Worm (Caenorhabditis elegans) whole organism, young adult: ENCODE measurements around the gene Y41C4A.6.

ENCODE experiments used
- B0019.2 ChIP-seq: fragments of 200-800 bp; sonication (Bioruptor generic); conservative IDR thresholded peaks from 2 replicates; pipeline ENCODE4 v1.3.6; 2022; ENCODE audit warnings: missing genetic modification reagents, missing genetic modification characterization, missing compliant biosample characterization
- B0261.1 ChIP-seq: sonication (generic microtip); optimal IDR thresholded peaks from 2 replicates; lab custom pipeline; 2016; ENCODE audit warnings: mild to moderate bottlenecking, missing genetic modification characterization, moderate library complexity, missing compliant biosample characterization
- C06A6.2 ChIP-seq: fragments of 200-800 bp; sonication (Bioruptor generic); conservative IDR thresholded peaks from 2 replicates; pipeline ENCODE4 v1.3.6; 2022; ENCODE audit warnings: missing genetic modification characterization, missing compliant biosample characterization
- F22D6.2 ChIP-seq: sonication (generic microtip); optimal IDR thresholded peaks from 2 replicates; lab custom pipeline; 2016; ENCODE audit warnings: mild to moderate bottlenecking, missing genetic modification characterization, missing compliant biosample characterization
- F37B4.10 ChIP-seq: fragments of 200-800 bp; sonication (Bioruptor generic); IDR thresholded peaks from 2 replicates; pipeline ENCODE4 v1.3.6; 2022; ENCODE audit warnings: missing genetic modification characterization, missing compliant biosample characterization
- F49E8.2 ChIP-seq: sonication (generic microtip); optimal IDR thresholded peaks from 3 replicates; lab custom pipeline; 2017; ENCODE audit warnings: missing genetic modification characterization, mild to moderate bottlenecking, missing compliant biosample characterization, antibody characterized with exemption, moderate library complexity; ENCODE audit not compliant: insufficient read depth
- F55B11.4 ChIP-seq: sonication (generic microtip); optimal IDR thresholded peaks from 2 replicates; lab custom pipeline; 2016; ENCODE audit warnings: missing compliant biosample characterization, missing genetic modification characterization, borderline replicate concordance; ENCODE audit not compliant: insufficient read depth
- K11D2.4 ChIP-seq: fragments of 200-800 bp; sonication (Bioruptor generic); IDR thresholded peaks from 2 replicates; pipeline ENCODE4 v1.3.6; 2022; ENCODE audit warnings: missing genetic modification reagents, missing genetic modification characterization, missing compliant biosample characterization
- T26A5.8 ChIP-seq: sonication (generic microtip); optimal IDR thresholded peaks from 2 replicates; lab custom pipeline; 2016; ENCODE audit warnings: missing genetic modification characterization, missing compliant biosample characterization
- Y53F4B.3 ChIP-seq: fragments of 200-800 bp; sonication (Bioruptor generic); IDR thresholded peaks from 2 replicates; pipeline ENCODE4 v1.3.6; 2022; ENCODE audit warnings: missing genetic modification reagents, missing genetic modification characterization, missing compliant biosample characterization
- Y53G8AR.9 ChIP-seq: fragments of 200-800 bp; sonication (Bioruptor generic); conservative IDR thresholded peaks from 2 replicates; pipeline ENCODE4 v1.3.6; 2022; ENCODE audit warnings: missing genetic modification reagents, missing genetic modification characterization, missing compliant biosample characterization
- Y95B8A.8 ChIP-seq: fragments of 200-800 bp; sonication (Bioruptor generic); IDR thresholded peaks from 2 replicates; pipeline ENCODE4 v1.3.6; 2022; ENCODE audit warnings: missing genetic modification reagents, missing genetic modification characterization, missing compliant biosample characterization
- ZK185.1 ChIP-seq: sonication (generic microtip); optimal IDR thresholded peaks from 2 replicates; lab custom pipeline; 2016; ENCODE audit warnings: mild to moderate bottlenecking, missing genetic modification characterization, missing compliant biosample characterization; ENCODE audit not compliant: poor library complexity, severe bottlenecking
- aptf-3 ChIP-seq: fragments of 200-800 bp; sonication (Bioruptor generic); IDR thresholded peaks from 2 replicates; pipeline ENCODE4 v1.3.6; 2022; ENCODE audit warnings: missing genetic modification characterization, missing compliant biosample characterization
- athp-1 ChIP-seq: sonication (generic microtip); optimal IDR thresholded peaks from 2 replicates; lab custom pipeline; 2017; ENCODE audit warnings: mild to moderate bottlenecking, missing genetic modification characterization, missing compliant biosample characterization
- bed-1 ChIP-seq: fragments of 200-800 bp; sonication (Bioruptor generic); IDR thresholded peaks from 2 replicates; pipeline ENCODE4 v1.3.6; 2022; ENCODE audit warnings: missing genetic modification reagents, missing genetic modification characterization, missing compliant biosample characterization
- ceh-100 ChIP-seq: fragments of 200-800 bp; sonication (Bioruptor generic); IDR thresholded peaks from 2 replicates; pipeline ENCODE4 v1.3.6; 2022; ENCODE audit warnings: missing genetic modification reagents, missing genetic modification characterization, missing compliant biosample characterization
- ceh-58 ChIP-seq: fragments of 200-800 bp; sonication (Bioruptor generic); IDR thresholded peaks from 2 replicates; pipeline ENCODE4 v1.3.6; 2022; ENCODE audit warnings: missing genetic modification characterization, missing compliant biosample characterization
- ceh-79 ChIP-seq: sonication (generic microtip); optimal IDR thresholded peaks from 2 replicates; lab custom pipeline; 2017; ENCODE audit warnings: mild to moderate bottlenecking, missing genetic modification characterization, missing compliant biosample characterization
- ceh-91 ChIP-seq: fragments of 200-800 bp; sonication (Bioruptor generic); IDR thresholded peaks from 2 replicates; pipeline ENCODE4 v1.3.6; 2022; ENCODE audit warnings: missing genetic modification reagents, missing genetic modification characterization, missing compliant biosample characterization
- gei-17 ChIP-seq: fragments of 200-800 bp; sonication (Bioruptor generic); optimal IDR thresholded peaks from 2 replicates; lab custom pipeline; 2018; ENCODE audit warnings: mild to moderate bottlenecking, missing genetic modification characterization, missing compliant biosample characterization
- hlh-26 ChIP-seq: fragments of 200-800 bp; sonication (Bioruptor generic); conservative IDR thresholded peaks from 2 replicates; pipeline ENCODE4 v1.3.6; 2022; ENCODE audit warnings: missing genetic modification reagents, missing genetic modification characterization, missing compliant biosample characterization
- hrde-1 ChIP-seq: sonication (generic microtip); optimal IDR thresholded peaks from 2 replicates; lab custom pipeline; 2016; ENCODE audit warnings: missing genetic modification characterization, mild to moderate bottlenecking, missing compliant biosample characterization, moderate library complexity, missing genotype, missing genetic modification reagents, borderline replicate concordance
- lin-40 ChIP-seq: sonication (generic microtip); optimal IDR thresholded peaks from 2 replicates; lab custom pipeline; 2016; ENCODE audit warnings: missing genetic modification characterization, mild to moderate bottlenecking, missing compliant biosample characterization, missing genotype, missing genetic modification reagents
- lsl-1 ChIP-seq: fragments of 200-800 bp; sonication (Bioruptor generic); optimal IDR thresholded peaks from 2 replicates; lab custom pipeline; 2018; ENCODE audit warnings: mild to moderate bottlenecking, missing genetic modification characterization, moderate library complexity, missing compliant biosample characterization
- madf-6 ChIP-seq: fragments of 200-800 bp; sonication (Bioruptor generic); IDR thresholded peaks from 2 replicates; pipeline ENCODE4 v1.3.6; 2022; ENCODE audit warnings: missing genetic modification reagents, missing genetic modification characterization, missing compliant biosample characterization
- madf-8 ChIP-seq: fragments of 200-800 bp; sonication (Bioruptor generic); conservative IDR thresholded peaks from 2 replicates; pipeline ENCODE4 v1.3.6; 2022; ENCODE audit warnings: missing genetic modification reagents, missing genetic modification characterization, missing compliant biosample characterization
- mes-4 ChIP-seq: sonication (generic microtip); optimal IDR thresholded peaks from 2 replicates; lab custom pipeline; 2016; ENCODE audit warnings: missing genotype, missing genetic modification characterization, missing compliant biosample characterization
- mxl-1 ChIP-seq: sonication (generic microtip); optimal IDR thresholded peaks from 2 replicates; lab custom pipeline; 2016; ENCODE audit warnings: missing genetic modification characterization, missing compliant biosample characterization
- nhr-80 ChIP-seq: sonication (generic microtip); optimal IDR thresholded peaks from 2 replicates; lab custom pipeline; 2016; ENCODE audit warnings: missing genetic modification characterization, missing compliant biosample characterization
- nhr-90 ChIP-seq: sonication (generic microtip); optimal IDR thresholded peaks from 2 replicates; lab custom pipeline; 2016; ENCODE audit warnings: missing genotype, mild to moderate bottlenecking, missing genetic modification characterization, missing compliant biosample characterization
- pbrm-1 ChIP-seq: fragments of 200-800 bp; sonication (Bioruptor generic); IDR thresholded peaks from 2 replicates; pipeline ENCODE4 v1.3.6; 2022; ENCODE audit warnings: missing genetic modification reagents, missing genetic modification characterization, missing compliant biosample characterization
- pha-4 ChIP-seq: fragments of 150-350 bp; sonication (generic microtip); optimal IDR thresholded peaks from 2 replicates; lab custom pipeline; 2014; ENCODE audit warnings: missing biosample characterization, missing genetic modification reagents, missing genetic modification characterization
- rpc-1 ChIP-seq, 2 experiments: fragments of 150-350 bp in 1 of 2; sonication (generic microtip) in 1 of 2; optimal IDR thresholded peaks; 2 replicates each; lab custom pipeline; 2014 to 2018; ENCODE audit warnings: missing biosample characterization in 1 of 2, missing genetic modification characterization in 1 of 2, missing genetic modification reagents in 1 of 2, missing genotype in 1 of 2
- sdz-38 ChIP-seq: sonication (generic microtip); optimal IDR thresholded peaks from 2 replicates; lab custom pipeline; 2016; ENCODE audit warnings: missing genotype, missing genetic modification characterization, missing compliant biosample characterization
- sea-2 ChIP-seq: fragments of 200-800 bp; sonication (Bioruptor generic); IDR thresholded peaks from 2 replicates; pipeline ENCODE4 v1.3.6; 2022; ENCODE audit warnings: missing genetic modification characterization, missing compliant biosample characterization
- snpc-1.1 ChIP-seq: sonication (generic microtip); optimal IDR thresholded peaks from 2 replicates; lab custom pipeline; 2017; ENCODE audit warnings: missing genetic modification characterization, mild to moderate bottlenecking, missing compliant biosample characterization, antibody characterized with exemption, moderate library complexity, missing genotype, missing genetic modification reagents; ENCODE audit not compliant: insufficient read depth
- snpc-1.3 ChIP-seq: sonication (generic microtip); optimal IDR thresholded peaks from 2 replicates; lab custom pipeline; 2017; ENCODE audit warnings: missing genetic modification characterization, mild to moderate bottlenecking, missing compliant biosample characterization, antibody characterized with exemption, moderate library complexity, missing genotype, missing genetic modification reagents; ENCODE audit not compliant: insufficient read depth
- snpc-3.4 ChIP-seq: sonication (generic microtip); optimal IDR thresholded peaks from 2 replicates; lab custom pipeline; 2017; ENCODE audit warnings: missing genetic modification characterization, mild to moderate bottlenecking, missing compliant biosample characterization, antibody characterized with exemption, moderate library complexity, missing genotype, missing genetic modification reagents
- sptf-2 ChIP-seq: fragments of 200-800 bp; sonication (Bioruptor generic); optimal IDR thresholded peaks from 2 replicates; lab custom pipeline; 2018; ENCODE audit warnings: mild to moderate bottlenecking, missing genetic modification characterization, missing compliant biosample characterization
- tbp1 ChIP-seq: fragments of 200-800 bp; sonication (Bioruptor generic); optimal IDR thresholded peaks from 2 replicates; lab custom pipeline; 2018; ENCODE audit warnings: mild to moderate bottlenecking, missing genetic modification characterization, missing compliant biosample characterization
- unc-130 ChIP-seq: sonication (generic microtip); optimal IDR thresholded peaks from 2 replicates; lab custom pipeline; 2016; ENCODE audit warnings: missing genetic modification reagents, missing genetic modification characterization, missing compliant biosample characterization
- xnd-1 ChIP-seq: sonication (generic microtip); optimal IDR thresholded peaks from 2 replicates; lab custom pipeline; 2016; ENCODE audit warnings: missing genotype, missing genetic modification reagents, missing genetic modification characterization, missing compliant biosample characterization
- zfh-2 ChIP-seq: fragments of 200-800 bp; sonication (Bioruptor generic); conservative IDR thresholded peaks from 2 replicates; pipeline ENCODE4 v1.3.6; 2022; ENCODE audit warnings: missing genetic modification reagents, missing genetic modification characterization, missing compliant biosample characterization
- zim-3 ChIP-seq: sonication (generic microtip); optimal IDR thresholded peaks from 2 replicates; lab custom pipeline; 2017; ENCODE audit warnings: mild to moderate bottlenecking, missing genetic modification characterization, moderate library complexity, missing compliant biosample characterization
- ztf-25 ChIP-seq: fragments of 200-800 bp; sonication (Bioruptor generic); IDR thresholded peaks from 2 replicates; pipeline ENCODE4 v1.3.6; 2022; ENCODE audit warnings: missing genetic modification reagents, missing genetic modification characterization, missing compliant biosample characterization
- ztf-6 ChIP-seq: fragments of 200-800 bp; sonication (Bioruptor generic); IDR thresholded peaks from 2 replicates; pipeline ENCODE4 v1.3.6; 2022; ENCODE audit warnings: missing genetic modification reagents, missing genetic modification characterization, missing compliant biosample characterization

The Y41C4A.6 gene

DNA sequence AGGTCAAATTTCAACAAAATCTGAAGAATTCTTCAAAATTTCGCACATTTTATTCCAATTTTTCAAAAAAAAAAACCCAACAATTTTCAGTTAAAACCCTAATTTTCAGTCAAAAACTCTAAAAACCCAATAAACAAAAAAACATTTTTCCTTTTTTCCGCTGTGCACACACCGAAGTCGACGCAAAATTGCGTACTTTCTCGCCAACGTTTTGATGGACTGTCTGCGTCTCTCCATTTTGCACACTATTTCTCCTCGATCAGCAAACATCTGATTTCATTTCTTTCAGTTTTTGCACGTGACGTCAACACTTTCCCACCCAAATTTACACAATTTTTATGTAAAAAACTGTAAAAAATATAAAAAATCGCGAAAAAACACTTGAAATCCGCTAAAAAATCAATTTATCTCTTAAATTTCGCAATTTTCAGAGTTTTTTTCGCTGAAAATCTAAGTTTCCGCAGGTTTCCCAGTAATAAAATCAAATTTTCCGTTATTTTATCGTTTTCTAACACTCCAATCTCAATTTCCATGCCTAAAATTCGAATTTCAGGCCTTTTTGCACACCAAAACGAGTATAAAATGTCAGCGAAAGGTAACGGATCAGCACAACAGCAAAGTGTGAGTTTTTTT, 39.1 kb upstream of the Y41C4A.6 start, which contains the start of gene crh-1 (continued):
- TF ChIP-seq Y95B8A.8 (no peak), ceh-58 (GFP tag; lab: Robert Waterston, UW) (no peak), zfh-2 (no peak), pha-4 (no peak), ceh-91 (GFP tag; lab: Robert Waterston, UW) (peak; percentile 43; the same call in 1 of the 2 replicates), aptf-3 (GFP tag; lab: Robert Waterston, UW) (no peak), Y53F4B.3 (GFP tag; lab: Robert Waterston, UW) (no peak), B0019.2 (GFP tag; lab: Robert Waterston, UW) (no peak), nhr-80 (tag; lab: Kevin White, UChicago) (peak; percentile 42), ceh-100 (GFP tag; lab: Robert Waterston, UW) (no peak), Y53G8AR.9 (GFP tag; lab: Robert Waterston, UW) (no peak; the same call in 1 of the 2 replicates), xnd-1 (peak; percentile 42), lsl-1 (peak; percentile 53), madf-8 (GFP tag; lab: Robert Waterston, UW) (0 out of 2 replicates have a peak, but pooled peaks have one; percentile 29), B0261.1 (tag; lab: Kevin White, UChicago) (no peak), sea-2 (no peak), snpc-1.1 (tag; lab: Kevin White, UChicago) (peak; percentile 6), madf-6 (GFP tag; lab: Robert Waterston, UW) (peak; percentile 74), lin-40 (tag; lab: Kevin White, UChicago) (peak; percentile 81), K11D2.4 (GFP tag; lab: Robert Waterston, UW) (no peak), F49E8.2 (no peak), nhr-90 (tag; lab: Kevin White, UChicago) (no peak), bed-1 (GFP tag; lab: Robert Waterston, UW) (no peak), athp-1 (no peak), pbrm-1 (GFP tag; lab: Robert Waterston, UW) (peak; percentile 71; the same call in 1 of the 2 replicates), sptf-2 (GFP tag; lab: Kevin White, UChicago) (no peak), C06A6.2 (GFP tag; lab: Robert Waterston, UW) (no peak), T26A5.8 (no peak), ztf-6 (no peak), rpc-1 (optimal IDR thresholded peaks at IDR 0.05; lab: Kevin White, UChicago) (no peak), rpc-1 (tag; optimal IDR thresholded peaks at IDR 0.05; lab: Kevin White, UChicago) (no peak), ceh-79 (tag; lab: Kevin White, UChicago) (no peak), gei-17 (GFP tag; lab: Kevin White, UChicago) (peak; percentile 33), sdz-38 (no peak), ZK185.1 (no peak), F55B11.4 (tag; lab: Kevin White, UChicago) (no peak), ztf-25 (GFP tag; lab: Robert Waterston, UW) (no peak), mes-4 (tag; lab: Kevin White, UChicago) (no peak), unc-130 (GFP tag; lab: Kevin White, UChicago) (no peak), F37B4.10 (no peak), hrde-1 (no peak), zim-3 (tag; lab: Kevin White, UChicago) (no peak), snpc-1.3 (tag; lab: Kevin White, UChicago) (peak; percentile 56), tbp1 (peak; percentile 57), snpc-3.4 (tag; lab: Kevin White, UChicago) (peak; percentile 3), F22D6.2 (tag; lab: Kevin White, UChicago) (no peak), mxl-1 (tag; lab: Kevin White, UChicago) (no peak), hlh-26 (GFP tag; lab: Robert Waterston, UW) (no peak)
